Worm (Caenorhabditis elegans) whole organism, L3 larva: Measurements from ENCODE around the gene F32D8.14.

ENCODE experiments used
- R02D3.7 ChIP-seq: fragments of 150-350 bp; optimal IDR thresholded peaks from 2 replicates; lab custom pipeline; 2014; ENCODE audit warnings: missing biosample characterization, missing genetic modification characterization
- aly-2 ChIP-seq: fragments of 150-350 bp; optimal IDR thresholded peaks from 2 replicates; lab custom pipeline; 2014; ENCODE audit warnings: missing biosample characterization, missing genetic modification characterization
- ceh-82 ChIP-seq: fragments of 150-350 bp; optimal IDR thresholded peaks from 2 replicates; lab custom pipeline; 2014; ENCODE audit warnings: missing biosample characterization, missing genetic modification characterization
- daf-12 ChIP-seq: fragments of 150-350 bp; optimal IDR thresholded peaks from 2 replicates; lab custom pipeline; 2014; ENCODE audit warnings: missing biosample characterization, missing genetic modification reagents, missing genetic modification characterization
- elt-3 ChIP-seq, 3 experiments: fragments of 150-350 bp in 1 of 3; sonication (generic microtip) in 2 of 3; optimal IDR thresholded peaks; 2 replicates in 2 of 3; 4 replicates in 1 of 3; lab custom pipeline; 2014 to 2017; ENCODE audit warnings: missing biosample characterization in 3 of 3, missing genetic modification characterization in 3 of 3
- jun-1 ChIP-seq: fragments of 150-350 bp; optimal IDR thresholded peaks from 2 replicates; lab custom pipeline; 2014; ENCODE audit warnings: missing biosample characterization, missing genetic modification reagents, missing genetic modification characterization
- nhr-23 ChIP-seq: fragments of 150-350 bp; optimal IDR thresholded peaks from 2 replicates; lab custom pipeline; 2014; ENCODE audit warnings: missing biosample characterization, missing genetic modification reagents, missing genetic modification characterization
- nhr-25 ChIP-seq: sonication (generic microtip); optimal IDR thresholded peaks from 2 replicates; lab custom pipeline; 2017; ENCODE audit warnings: missing biosample characterization, missing genetic modification characterization
- pqm-1 ChIP-seq: fragments of 150-350 bp; optimal IDR thresholded peaks from 2 replicates; lab custom pipeline; 2017; ENCODE audit warnings: missing biosample characterization, missing genetic modification characterization, inconsistent platforms
- snpc-4 ChIP-seq: fragments of 150-350 bp; optimal IDR thresholded peaks from 2 replicates; lab custom pipeline; 2014; ENCODE audit warnings: missing biosample characterization, missing genetic modification characterization
- ztf-4 ChIP-seq: fragments of 150-350 bp; optimal IDR thresholded peaks from 2 replicates; lab custom pipeline; 2014; ENCODE audit warnings: missing biosample characterization, missing genetic modification characterization

ce11 chrV:10938739-10939138 is 44.2 kb upstream of the F32D8.14 start, which contains the start of gene F17C11.11:
- no peak for TF ChIP-seq ztf-4 (tag; lab: Kevin White, UChicago)
- no peak for TF ChIP-seq elt-3 (tag; optimal IDR thresholded peaks at IDR 0.05; lab: Kevin White, UChicago)
- peak; percentile 4 for TF ChIP-seq nhr-23 (tag; lab: Kevin White, UChicago)
- no peak for TF ChIP-seq daf-12 (tag; lab: Kevin White, UChicago)
- TF ChIP-seq snpc-4: no peak
- TF ChIP-seq pqm-1 (tag; lab: Kevin White, UChicago): peak; percentile 62
- no peak for TF ChIP-seq jun-1 (tag; lab: Kevin White, UChicago)
- no peak for TF ChIP-seq R02D3.7 (tag; lab: Kevin White, UChicago)
- TF ChIP-seq ceh-82 (tag; lab: Kevin White, UChicago): no peak
- TF ChIP-seq aly-2 (tag; lab: Kevin White, UChicago): no peak
- TF ChIP-seq nhr-25 (tag; lab: Kevin White, UChicago): no peak
